Worm (Caenorhabditis elegans) whole organism, L2 larva: ENCODE results near the gene Y46G5A.8.

Experiments used
- C34F6.9 ChIP-seq: fragments of 150-350 bp; optimal IDR thresholded peaks from 2 replicates; lab custom pipeline; 2014; ENCODE audit warnings: missing biosample characterization, missing genetic modification characterization
- aly-2 ChIP-seq: fragments of 150-350 bp; optimal IDR thresholded peaks from 2 replicates; lab custom pipeline; 2014; ENCODE audit warnings: missing biosample characterization, missing genetic modification characterization
- blmp-1 ChIP-seq: sonication (generic microtip); optimal IDR thresholded peaks from 2 replicates; lab custom pipeline; 2017; ENCODE audit warnings: missing genetic modification characterization, mild to moderate bottlenecking, missing compliant biosample characterization, antibody characterized with exemption, moderate library complexity; ENCODE audit not compliant: insufficient read depth
- ceh-82 ChIP-seq: fragments of 150-350 bp; optimal IDR thresholded peaks from 2 replicates; lab custom pipeline; 2014; ENCODE audit warnings: missing biosample characterization, missing genetic modification characterization
- lin-13 ChIP-seq: fragments of 150-350 bp; optimal IDR thresholded peaks from 2 replicates; lab custom pipeline; 2014; ENCODE audit warnings: missing biosample characterization, missing genetic modification reagents, missing genetic modification characterization
- nhr-23 ChIP-seq: fragments of 150-350 bp; optimal IDR thresholded peaks from 2 replicates; lab custom pipeline; 2014; ENCODE audit warnings: missing biosample characterization, missing genetic modification reagents, missing genetic modification characterization
- unc-62 ChIP-seq: fragments of 150-350 bp; optimal IDR thresholded peaks from 2 replicates; lab custom pipeline; 2014; ENCODE audit warnings: missing biosample characterization, missing genetic modification reagents, missing genetic modification characterization

- no peak for TF ChIP-seq lin-13 (GFP tag; lab: Kevin White, UChicago)
- no peak for TF ChIP-seq unc-62 (GFP tag; lab: Kevin White, UChicago)
- TF ChIP-seq ceh-82 (tag; lab: Kevin White, UChicago), result no peak
- TF ChIP-seq C34F6.9, result no peak
- TF ChIP-seq blmp-1 (tag; lab: Kevin White, UChicago), result no peak
- TF ChIP-seq aly-2 (tag; lab: Kevin White, UChicago), result no peak
- no peak for TF ChIP-seq nhr-23 (tag; lab: Kevin White, UChicago)
Measured at ce11 chrII:12806602-12807182, 50.6 kb downstream of the Y46G5A.8 start, which contains the start of gene spds-1.
